Worm (Caenorhabditis elegans) whole organism, L3 larva: Measurements from ENCODE around the gene grd-2.
A peak's percentile ranks its signal among the peaks of the same experiment; 100 is the strongest.

Experiments used
- aly-2 ChIP-seq: fragments of 150-350 bp; optimal IDR thresholded peaks from 2 replicates; lab custom pipeline; 2014; ENCODE audit warnings: missing biosample characterization, missing genetic modification characterization
- ama-1 ChIP-seq: fragments of 150-350 bp; optimal IDR thresholded peaks from 2 replicates; lab custom pipeline; 2018
- ceh-16 ChIP-seq: sonication (generic microtip); optimal IDR thresholded peaks from 2 replicates; lab custom pipeline; 2017; ENCODE audit warnings: missing biosample characterization, missing genetic modification characterization
- ceh-28 ChIP-seq: fragments of 150-350 bp; optimal IDR thresholded peaks from 2 replicates; lab custom pipeline; 2014; ENCODE audit warnings: missing biosample characterization, missing genetic modification reagents, missing genetic modification characterization
- ceh-82 ChIP-seq: fragments of 150-350 bp; optimal IDR thresholded peaks from 2 replicates; lab custom pipeline; 2014; ENCODE audit warnings: missing biosample characterization, missing genetic modification characterization
- ceh-9 ChIP-seq: sonication (generic microtip); optimal IDR thresholded peaks from 2 replicates; lab custom pipeline; 2018; ENCODE audit warnings: missing biosample characterization, missing genetic modification characterization
- daf-12 ChIP-seq: fragments of 150-350 bp; optimal IDR thresholded peaks from 2 replicates; lab custom pipeline; 2014; ENCODE audit warnings: missing biosample characterization, missing genetic modification reagents, missing genetic modification characterization
- egl-27 ChIP-seq: sonication (generic microtip); optimal IDR thresholded peaks from 4 replicates; lab custom pipeline; 2017; ENCODE audit warnings: missing biosample characterization, missing genetic modification reagents, missing genetic modification characterization
- elt-2 ChIP-seq: sonication (generic microtip); optimal IDR thresholded peaks from 2 replicates; lab custom pipeline; 2016; ENCODE audit warnings: missing genetic modification reagents, mild to moderate bottlenecking, missing genetic modification characterization, missing compliant biosample characterization
- elt-3 ChIP-seq, 3 experiments: fragments of 150-350 bp in 1 of 3; sonication (generic microtip) in 2 of 3; optimal IDR thresholded peaks; 2 replicates in 2 of 3; 4 replicates in 1 of 3; lab custom pipeline; 2014 to 2017; ENCODE audit warnings: missing biosample characterization in 3 of 3, missing genetic modification characterization in 3 of 3
- eor-1 ChIP-seq, 2 experiments: fragments of 150-350 bp; optimal IDR thresholded peaks; 2 replicates each; lab custom pipeline; 2014 to 2018; ENCODE audit warnings: missing biosample characterization in 2 of 2, missing genetic modification characterization in 2 of 2
- fkh-2 ChIP-seq: fragments of 150-350 bp; optimal IDR thresholded peaks from 2 replicates; lab custom pipeline; 2014; ENCODE audit warnings: missing biosample characterization, missing genetic modification reagents, missing genetic modification characterization
- fos-1 ChIP-seq: fragments of 150-350 bp; optimal IDR thresholded peaks from 2 replicates; lab custom pipeline; 2014; ENCODE audit warnings: missing biosample characterization, missing genetic modification characterization
- hmg-11 ChIP-seq: sonication (generic microtip); optimal IDR thresholded peaks from 2 replicates; lab custom pipeline; 2016; ENCODE audit warnings: missing genetic modification characterization, missing compliant biosample characterization
- lin-15B ChIP-seq: fragments of 150-350 bp; optimal IDR thresholded peaks from 2 replicates; lab custom pipeline; 2014; ENCODE audit warnings: missing biosample characterization, missing genetic modification characterization
- lin-39 ChIP-seq: fragments of 150-350 bp; optimal IDR thresholded peaks from 2 replicates; lab custom pipeline; 2018; ENCODE audit warnings: missing biosample characterization, missing genetic modification reagents, missing genetic modification characterization
- lsy-12 ChIP-seq: sonication (generic microtip); optimal IDR thresholded peaks from 2 replicates; lab custom pipeline; 2016; ENCODE audit warnings: mild to moderate bottlenecking, missing genetic modification characterization, missing compliant biosample characterization
- mml-1 ChIP-seq: fragments of 150-350 bp; sonication (generic microtip); optimal IDR thresholded peaks from 3 replicates; lab custom pipeline; 2014; ENCODE audit warnings: missing biosample characterization, missing genetic modification characterization
- nhr-12 ChIP-seq: fragments of 150-350 bp; optimal IDR thresholded peaks from 2 replicates; lab custom pipeline; 2014; ENCODE audit warnings: missing biosample characterization, missing genetic modification characterization
- nhr-23 ChIP-seq: fragments of 150-350 bp; optimal IDR thresholded peaks from 2 replicates; lab custom pipeline; 2014; ENCODE audit warnings: missing biosample characterization, missing genetic modification reagents, missing genetic modification characterization
- nhr-237 ChIP-seq: fragments of 150-350 bp; optimal IDR thresholded peaks from 2 replicates; lab custom pipeline; 2014; ENCODE audit warnings: missing biosample characterization, missing genetic modification characterization
- nhr-25 ChIP-seq: sonication (generic microtip); optimal IDR thresholded peaks from 2 replicates; lab custom pipeline; 2017; ENCODE audit warnings: missing biosample characterization, missing genetic modification characterization
- nhr-28 ChIP-seq: fragments of 150-350 bp; optimal IDR thresholded peaks from 2 replicates; lab custom pipeline; 2014; ENCODE audit warnings: missing biosample characterization, missing genetic modification characterization
- nhr-43 ChIP-seq: sonication (generic microtip); optimal IDR thresholded peaks from 2 replicates; lab custom pipeline; 2016; ENCODE audit warnings: mild to moderate bottlenecking, missing genetic modification characterization, missing compliant biosample characterization; ENCODE audit not compliant: poor library complexity, severe bottlenecking
- nhr-67 ChIP-seq: fragments of 150-350 bp; optimal IDR thresholded peaks from 2 replicates; lab custom pipeline; 2014; ENCODE audit warnings: missing biosample characterization, missing genetic modification characterization
- nhr-76 ChIP-seq: fragments of 150-350 bp; sonication (generic microtip); optimal IDR thresholded peaks from 5 replicates; lab custom pipeline; 2014; ENCODE audit warnings: missing biosample characterization, missing genetic modification characterization
- nhr-77 ChIP-seq: fragments of 150-350 bp; optimal IDR thresholded peaks from 2 replicates; lab custom pipeline; 2014; ENCODE audit warnings: missing biosample characterization, missing genetic modification characterization
- pqm-1 ChIP-seq: fragments of 150-350 bp; optimal IDR thresholded peaks from 2 replicates; lab custom pipeline; 2017; ENCODE audit warnings: missing biosample characterization, missing genetic modification characterization, inconsistent platforms
- skn-1 ChIP-seq: fragments of 150-350 bp; optimal IDR thresholded peaks from 2 replicates; lab custom pipeline; 2014; ENCODE audit warnings: missing biosample characterization, missing genetic modification characterization
- zag-1 ChIP-seq: fragments of 150-350 bp; optimal IDR thresholded peaks from 2 replicates; lab custom pipeline; 2014; ENCODE audit warnings: missing biosample characterization, missing genetic modification characterization
- ztf-4 ChIP-seq: fragments of 150-350 bp; optimal IDR thresholded peaks from 2 replicates; lab custom pipeline; 2014; ENCODE audit warnings: missing biosample characterization, missing genetic modification characterization

Gene grd-2

DNA sequence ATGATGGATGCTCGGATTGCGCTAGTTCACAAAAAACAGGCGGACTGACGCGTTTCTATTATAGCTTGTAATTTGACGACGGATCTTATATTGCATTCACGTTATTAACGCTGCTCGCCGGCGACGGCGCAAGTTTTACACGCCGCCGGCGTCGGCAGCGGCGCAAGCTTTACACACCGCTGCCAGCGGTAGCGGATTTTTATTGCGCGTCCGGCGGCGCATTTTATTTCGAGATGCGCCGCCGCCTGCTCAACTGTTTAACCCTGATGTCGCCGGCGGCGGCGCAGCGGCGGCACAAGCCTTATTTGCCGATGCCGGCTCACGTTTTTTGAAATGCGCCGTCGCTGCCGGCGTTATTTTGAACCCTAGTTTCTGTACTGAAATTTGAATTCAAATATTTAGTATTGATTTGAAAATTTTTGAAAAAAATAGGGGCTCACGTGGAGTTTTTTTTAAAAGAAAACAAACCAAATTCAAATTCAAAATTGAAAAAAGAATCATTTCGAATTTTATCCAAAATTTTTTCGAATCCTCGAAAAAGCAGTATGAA is 4.9 kb upstream of the grd-2 start, which contains the start of gene ttr-57:
Gene ttr-57, plus strand, starts transcription at position 500 of the 550 bp plus-strand sequence.
- TF ChIP-seq nhr-237 (tag; lab: Kevin White, UChicago), result no peak
- no peak for TF ChIP-seq fkh-2 (tag; lab: Kevin White, UChicago)
- no peak for TF ChIP-seq daf-12
- no peak for TF ChIP-seq nhr-12 (tag; lab: Kevin White, UChicago)
- no peak for TF ChIP-seq ceh-82
- no peak for TF ChIP-seq mml-1 (tag; lab: Kevin White, UChicago)
- no peak for TF ChIP-seq ceh-16 (tag; lab: Kevin White, UChicago)
- TF ChIP-seq nhr-28, result no peak
- no peak for TF ChIP-seq nhr-25
- TF ChIP-seq elt-2 (tag; lab: Kevin White, UChicago), result no peak

DNA sequence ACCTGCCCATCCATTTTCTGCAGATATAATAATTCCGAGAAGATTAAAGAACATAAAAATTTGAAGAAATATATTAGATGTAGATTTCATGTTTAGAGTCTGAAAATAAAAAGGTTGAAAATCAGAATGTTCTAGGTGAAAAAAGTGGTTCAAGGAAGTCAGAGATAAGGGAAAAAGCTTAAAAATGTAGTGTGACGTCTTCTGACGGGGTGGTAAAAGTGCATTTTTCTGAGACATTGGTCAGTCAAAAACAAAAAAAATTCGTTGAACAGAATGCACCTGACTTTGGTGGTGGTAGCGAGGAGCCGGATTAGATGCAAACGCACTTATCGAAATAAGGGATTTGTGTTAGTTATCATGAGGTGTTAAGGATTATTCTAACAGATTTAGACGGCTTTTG is 3.0 kb upstream of the grd-2 start, which contains the start of gene F46B3.23:
Gene F46B3.23, minus strand, starts transcription at position 101 of the 400 bp plus-strand sequence.
- TF ChIP-seq elt-3 (tag; optimal IDR thresholded peaks at IDR 0.05; lab: Kevin White, UChicago), result no peak
- no peak for TF ChIP-seq eor-1 (tag; optimal IDR thresholded peaks at IDR 0.05; lab: Kevin White, UChicago)
- no peak for TF ChIP-seq lsy-12 (tag; lab: Kevin White, UChicago)
- TF ChIP-seq nhr-77 (tag; lab: Kevin White, UChicago), result no peak

DNA sequence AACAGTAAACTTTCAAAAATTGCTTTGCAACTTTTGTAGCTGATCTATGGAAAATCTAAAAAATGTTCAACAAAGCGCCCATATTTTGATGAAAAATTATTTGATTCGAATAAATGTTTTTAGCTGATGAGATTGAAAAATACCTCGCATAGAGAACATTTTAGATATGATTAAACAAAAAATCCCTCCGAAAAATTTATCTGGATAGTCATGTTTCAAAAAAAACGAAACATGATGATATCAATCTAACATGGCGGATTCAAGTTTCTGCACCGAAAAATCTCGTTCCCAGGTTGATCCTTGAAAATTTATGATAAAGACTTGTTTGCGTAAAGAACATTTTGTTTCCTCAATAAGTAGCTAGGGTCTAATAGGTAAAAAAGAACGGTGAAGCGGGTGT is 906 bp upstream of the grd-2 start, which contains the start of gene ttr-12:
Gene ttr-12, minus strand, starts transcription at position 101 of the 400 bp plus-strand sequence.
- no peak for TF ChIP-seq ceh-9 (tag; lab: Kevin White, UChicago)
- peak; percentile 7 for TF ChIP-seq nhr-43 (tag; lab: Kevin White, UChicago)
- no peak for TF ChIP-seq nhr-23 (tag; lab: Kevin White, UChicago)
- TF ChIP-seq lsy-12 (tag; lab: Kevin White, UChicago), result no peak

DNA sequence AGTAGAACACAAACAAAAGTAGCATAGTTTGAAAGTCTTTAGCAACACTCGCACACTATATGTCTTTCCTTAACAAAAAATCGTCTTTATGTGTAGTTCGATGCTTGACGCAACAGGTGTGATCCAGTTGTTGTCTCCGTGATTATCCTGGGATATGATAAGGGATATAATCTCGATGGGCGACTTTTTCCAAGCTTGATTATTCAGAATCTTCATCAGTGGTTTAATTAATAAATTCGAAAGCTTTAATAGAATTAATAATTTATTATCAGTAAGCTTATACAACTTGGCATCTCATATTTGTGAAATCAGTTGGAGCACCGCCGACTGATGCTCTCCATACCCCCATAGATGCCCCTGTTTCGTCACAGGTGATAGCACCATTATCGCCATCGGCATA is 9.0 kb downstream of the grd-2 start, which contains the start of gene F46B3.7:
Gene F46B3.7, minus strand, starts transcription at position 101 of the 400 bp plus-strand sequence.
- TF ChIP-seq nhr-76 (tag; lab: Kevin White, UChicago), result no peak
- TF ChIP-seq, all 47 proteins: peak for 0

DNA sequence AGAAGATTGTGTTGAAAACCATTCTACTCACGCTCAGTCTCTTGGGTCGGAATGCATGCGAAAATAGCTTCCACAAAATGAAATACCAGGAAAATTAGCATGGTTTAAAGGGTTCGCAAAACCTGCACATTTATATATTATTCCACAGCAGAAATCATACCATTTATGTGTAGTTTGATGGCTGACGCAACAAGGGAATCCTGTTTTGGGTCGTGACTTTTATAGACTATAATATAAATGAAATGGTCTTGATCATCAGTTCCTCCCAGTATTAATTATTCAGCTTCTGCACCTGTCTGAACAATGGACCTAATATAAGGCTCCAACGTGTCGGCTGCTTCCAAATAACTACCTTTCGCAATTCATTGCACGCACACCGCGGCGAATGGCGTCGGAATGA is 13.5 kb downstream of the grd-2 start, which contains the start of gene F46B3.8:
Gene F46B3.8, minus strand, starts transcription at position 101 of the 400 bp plus-strand sequence.
- TF ChIP-seq egl-27 (tag; lab: Kevin White, UChicago) (no peak), pqm-1 (tag; lab: Kevin White, UChicago) (no peak), ceh-16 (tag; lab: Kevin White, UChicago) (no peak), aly-2 (tag; lab: Kevin White, UChicago) (no peak), elt-2 (tag; lab: Kevin White, UChicago) (no peak), nhr-77 (tag; lab: Kevin White, UChicago) (no peak), lin-15B (tag; lab: Kevin White, UChicago) (no peak), ztf-4 (tag; lab: Kevin White, UChicago) (no peak), nhr-23 (tag; lab: Kevin White, UChicago) (no peak)

DNA sequence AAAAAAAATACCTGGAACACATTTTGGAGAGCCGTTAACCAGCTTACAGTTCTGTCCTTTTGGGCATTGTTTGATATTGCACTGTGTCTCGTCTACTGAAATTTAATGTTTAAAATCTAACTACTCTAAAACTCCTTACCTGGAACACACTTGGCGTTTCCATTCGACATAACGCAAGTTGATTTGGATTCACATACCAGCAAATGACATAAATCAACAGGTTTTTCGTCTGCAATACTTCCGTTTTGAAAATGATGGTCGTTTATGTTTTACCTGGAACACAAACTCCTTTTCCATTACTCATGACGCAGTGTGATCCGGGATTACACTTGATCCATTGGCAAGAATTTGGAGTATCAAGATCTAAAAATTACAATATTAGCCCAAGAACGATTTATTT is 15.7 kb downstream of the grd-2 start:
- no peak for TF ChIP-seq nhr-25
- no peak for TF ChIP-seq elt-3 (tag; optimal IDR thresholded peaks at IDR 0.05; lab: Kevin White, UChicago)
- TF ChIP-seq nhr-77 (tag; lab: Kevin White, UChicago), result no peak
- TF ChIP-seq nhr-67 (tag; lab: Kevin White, UChicago), result no peak
- TF ChIP-seq nhr-43 (tag; lab: Kevin White, UChicago), result no peak
- no peak for TF ChIP-seq fos-1
- no peak for TF ChIP-seq lin-39
- TF ChIP-seq skn-1 (tag; lab: Kevin White, UChicago), result no peak
- TF ChIP-seq ama-1, result no peak
- TF ChIP-seq fkh-2 (tag; lab: Kevin White, UChicago), result no peak
- TF ChIP-seq daf-12, result no peak
- TF ChIP-seq ceh-16 (tag; lab: Kevin White, UChicago), result no peak
- TF ChIP-seq ceh-28 (tag; lab: Kevin White, UChicago), result no peak
- no peak for TF ChIP-seq hmg-11 (tag; lab: Kevin White, UChicago)
- no peak for TF ChIP-seq nhr-237 (tag; lab: Kevin White, UChicago)
- TF ChIP-seq zag-1, result no peak
- TF ChIP-seq, all 47 proteins: peak for 0
